Worm (Caenorhabditis elegans): Measurements from ENCODE around the gene K02D10.8.

DNA sequence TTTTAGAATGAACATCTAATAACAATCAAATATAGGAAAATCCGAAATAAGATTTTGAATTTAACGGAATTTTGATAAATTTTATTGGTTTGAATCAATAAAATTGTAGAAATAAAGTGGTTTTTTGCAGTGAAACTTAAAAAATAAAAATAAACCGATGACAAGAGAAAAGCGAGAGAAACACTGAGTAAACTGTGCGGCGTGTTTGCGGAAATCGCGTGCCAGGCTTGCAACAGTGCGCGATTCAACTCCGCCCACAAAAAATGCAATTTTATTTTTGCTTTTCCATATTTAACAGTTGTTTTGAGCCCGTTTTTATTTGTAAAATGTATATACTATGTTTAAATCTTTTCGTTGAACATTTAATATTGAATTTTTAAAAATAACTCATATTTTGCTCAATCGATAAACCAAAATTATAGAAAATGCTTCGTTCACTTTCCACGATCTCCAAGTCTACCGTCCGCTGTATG is 18.3 kb upstream of the K02D10.8 start, which contains the start of gene mtss-1:
- TF ChIP-seq nhr-12 (tag; optimal IDR thresholded peaks at IDR 0.05) = peak; percentile 30
- TF ChIP-seq ztf-11 (tag; optimal IDR thresholded peaks at IDR 0.05) = peak; percentile 68
- peak; percentile 64 for TF ChIP-seq unc-120 (tag; optimal IDR thresholded peaks at IDR 0.05; ENCODE audit: poor library complexity, severe bottlenecking)
- peak; percentile 8 for TF ChIP-seq nhr-237 (tag; optimal IDR thresholded peaks at IDR 0.05)
- TF ChIP-seq mep-1 (tag; optimal IDR thresholded peaks at IDR 0.05) = peak; percentile 85
- peak; percentile 37 for TF ChIP-seq lin-13 (tag; optimal IDR thresholded peaks at IDR 0.05)
- TF ChIP-seq sptf-1 (tag; optimal IDR thresholded peaks at IDR 0.05) = peak; percentile 91
- TF ChIP-seq unc-39 (tag; optimal IDR thresholded peaks at IDR 0.05) = no peak
- TF ChIP-seq snpc-4 (tag; optimal IDR thresholded peaks at IDR 0.05) = no peak
- no peak for TF ChIP-seq elt-3 (tag; optimal IDR thresholded peaks at IDR 0.05)
- peak; percentile 70 for TF ChIP-seq hlh-1 (tag; optimal IDR thresholded peaks at IDR 0.05)
- TF ChIP-seq sem-2 (GFP tag; optimal IDR thresholded peaks at IDR 0.05) = peak; percentile 48
- TF ChIP-seq M03D4.4 (tag; optimal IDR thresholded peaks at IDR 0.05) = peak; percentile 87
